Worm (Caenorhabditis elegans): Measurements from ENCODE around the gene C25A8.1.

DNA sequence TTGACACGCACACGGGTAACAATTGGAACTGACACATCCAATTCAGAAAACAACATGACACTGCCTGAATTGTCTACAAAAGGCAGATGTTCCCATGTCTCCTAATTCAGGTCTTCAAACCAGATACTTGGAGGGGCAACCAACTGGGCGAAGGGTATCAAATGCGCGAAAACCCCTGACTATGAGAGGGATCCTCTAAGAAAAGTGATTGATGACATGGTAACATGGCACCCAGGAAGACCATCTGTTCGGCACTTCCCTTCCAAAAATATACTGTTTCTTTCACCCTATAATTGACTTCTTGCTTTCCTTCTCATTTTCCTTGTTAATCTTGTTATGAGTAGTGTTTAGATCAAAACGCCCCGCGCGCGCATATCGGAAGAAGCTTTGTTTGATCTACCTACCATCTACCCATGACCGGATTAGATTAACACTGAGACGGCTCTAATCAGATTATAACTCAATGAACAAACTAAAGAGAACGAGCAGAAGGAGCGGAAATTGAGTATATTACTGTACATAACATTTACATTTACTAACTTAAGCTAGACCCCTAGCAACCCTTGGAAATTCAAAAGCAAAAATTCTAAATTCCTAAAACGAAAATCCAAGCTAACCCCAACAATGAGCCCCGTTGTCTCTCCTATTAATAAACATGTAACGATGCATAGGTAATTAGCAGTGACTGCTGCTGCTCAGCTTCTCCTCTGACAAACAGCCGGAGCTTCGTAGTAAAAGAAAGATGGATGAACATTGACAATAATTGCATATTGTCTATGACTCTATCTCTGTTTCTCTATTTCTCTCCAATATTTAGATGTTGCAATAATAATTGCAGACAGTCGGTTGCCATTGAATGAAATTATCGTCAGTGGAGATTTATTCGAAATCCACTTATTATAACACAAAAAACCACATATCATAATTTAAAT lies 26.2 kb upstream of the C25A8.1 start:
- TF ChIP-seq ztf-4 (tag; optimal IDR thresholded peaks at IDR 0.05) (no peak), elt-3 (tag; optimal IDR thresholded peaks at IDR 0.05) (no peak), nhr-11 (tag; optimal IDR thresholded peaks at IDR 0.05) (no peak), skn-1 (tag; optimal IDR thresholded peaks at IDR 0.05) (no peak), ztf-11 (tag; optimal IDR thresholded peaks at IDR 0.05) (no peak), nhr-77 (tag; optimal IDR thresholded peaks at IDR 0.05) (no peak), ama-1 (optimal IDR thresholded peaks at IDR 0.05) (no peak), fos-1 (tag; optimal IDR thresholded peaks at IDR 0.05) (no peak), egl-27 (tag; optimal IDR thresholded peaks at IDR 0.05) (no peak), blmp-1 (tag; optimal IDR thresholded peaks at IDR 0.05; ENCODE audit: insufficient read depth) (no peak)
